Fruit fly (Drosophila melanogaster) whole organism, prepupa: ENCODE measurements around the gene Pli.
A peak's percentile ranks its signal among the peaks of the same experiment; 100 is the strongest.

Experiments
- CG11762 ChIP-seq: fragments of 200-800 bp; sonication (Bioruptor generic); optimal IDR thresholded peaks from 3 replicates; lab custom pipeline; 2016; ENCODE audit warnings: missing biosample characterization, missing genetic modification characterization; ENCODE audit not compliant: insufficient read depth
- CG15336 ChIP-seq: fragments of 200-800 bp; sonication (Bioruptor generic); IDR thresholded peaks from 2 replicates; pipeline ENCODE4 v1.3.6; 2022; ENCODE audit warnings: missing biosample characterization, missing genetic modification characterization
- CG3032 ChIP-seq: fragments of 200-800 bp; optimal IDR thresholded peaks from 2 replicates; lab custom pipeline; 2019; ENCODE audit warnings: missing biosample characterization, mild to moderate bottlenecking, missing genetic modification characterization, moderate library complexity

DNA sequence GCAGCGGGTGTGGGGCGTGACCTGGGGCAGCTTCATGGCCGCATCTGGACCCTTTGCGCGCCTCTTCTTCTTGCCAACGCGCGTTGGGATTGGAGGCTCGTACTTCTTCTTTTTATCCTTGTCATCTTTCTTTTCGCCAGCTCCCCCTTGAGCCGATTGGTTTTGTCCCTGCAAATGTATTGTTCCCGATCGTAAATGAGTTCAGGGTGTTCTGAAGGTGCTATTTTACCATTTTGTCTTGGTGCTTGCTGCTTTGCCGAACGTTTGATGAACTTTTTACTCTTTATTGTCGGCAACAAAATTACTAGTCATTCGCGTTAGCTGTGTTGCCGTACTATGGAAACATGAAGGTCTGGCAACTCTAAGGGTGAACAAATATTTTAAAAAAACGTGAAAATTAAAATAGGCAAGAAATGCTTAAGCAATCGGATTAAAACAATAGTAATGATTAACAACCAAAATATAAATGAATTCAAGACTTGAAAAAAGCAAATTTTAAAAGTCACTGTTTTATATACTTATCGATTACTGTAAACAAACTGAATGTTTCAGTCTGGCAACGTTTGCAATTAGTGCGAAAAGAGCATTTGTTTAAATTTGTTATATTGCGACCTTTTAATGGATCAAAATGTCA lies 41.4 kb upstream of the Pli start, which contains the start of the genes Rpt2 and CG13599:
- TF ChIP-seq CG15336 (GFP tag; lab: Robert Waterston, UW) (no peak), CG11762 (GFP tag; lab: Kevin White, UChicago) (no peak), CG3032 (tag; lab: Kevin White, UChicago) (peak; percentile 4)
